Worm (Caenorhabditis elegans) whole organism, mixed stage, embryonic: ENCODE data around the gene F21C10.9.

ENCODE experiments used
- ceh-39 ChIP-seq: fragments of 150-350 bp; optimal IDR thresholded peaks from 2 replicates; lab custom pipeline; 2014; ENCODE audit warnings: missing biosample characterization, missing genetic modification characterization
- flh-1 ChIP-seq: fragments of 200-800 bp; sonication (Bioruptor generic); optimal IDR thresholded peaks from 2 replicates; lab custom pipeline; 2018; ENCODE audit warnings: mild to moderate bottlenecking, missing genetic modification characterization, moderate library complexity, missing compliant biosample characterization
- lsy-2 ChIP-seq: fragments of 150-350 bp; optimal IDR thresholded peaks from 2 replicates; lab custom pipeline; 2014; ENCODE audit warnings: missing biosample characterization, missing genetic modification characterization
- pha-4 ChIP-seq: fragments of 150-350 bp; optimal IDR thresholded peaks from 2 replicates; lab custom pipeline; 2018; ENCODE audit warnings: missing biosample characterization, missing genetic modification reagents, missing genetic modification characterization
- ztf-11 ChIP-seq: fragments of 150-350 bp; optimal IDR thresholded peaks from 2 replicates; lab custom pipeline; 2014; ENCODE audit warnings: missing biosample characterization, missing genetic modification characterization

ce11 chrV:9053969-9054368 lies 44.5 kb downstream of the F21C10.9 start, which contains the start of gene C25E10.8:
- no peak for TF ChIP-seq flh-1 (GFP tag; lab: Kevin White, UChicago)
- no peak for TF ChIP-seq ztf-11
- no peak for TF ChIP-seq pha-4
- no peak for TF ChIP-seq ceh-39 (tag; lab: Kevin White, UChicago)
- TF ChIP-seq lsy-2 (tag; lab: Kevin White, UChicago) = no peak
